Worm (Caenorhabditis elegans): ENCODE data around the gene C34E10.10.

DNA sequence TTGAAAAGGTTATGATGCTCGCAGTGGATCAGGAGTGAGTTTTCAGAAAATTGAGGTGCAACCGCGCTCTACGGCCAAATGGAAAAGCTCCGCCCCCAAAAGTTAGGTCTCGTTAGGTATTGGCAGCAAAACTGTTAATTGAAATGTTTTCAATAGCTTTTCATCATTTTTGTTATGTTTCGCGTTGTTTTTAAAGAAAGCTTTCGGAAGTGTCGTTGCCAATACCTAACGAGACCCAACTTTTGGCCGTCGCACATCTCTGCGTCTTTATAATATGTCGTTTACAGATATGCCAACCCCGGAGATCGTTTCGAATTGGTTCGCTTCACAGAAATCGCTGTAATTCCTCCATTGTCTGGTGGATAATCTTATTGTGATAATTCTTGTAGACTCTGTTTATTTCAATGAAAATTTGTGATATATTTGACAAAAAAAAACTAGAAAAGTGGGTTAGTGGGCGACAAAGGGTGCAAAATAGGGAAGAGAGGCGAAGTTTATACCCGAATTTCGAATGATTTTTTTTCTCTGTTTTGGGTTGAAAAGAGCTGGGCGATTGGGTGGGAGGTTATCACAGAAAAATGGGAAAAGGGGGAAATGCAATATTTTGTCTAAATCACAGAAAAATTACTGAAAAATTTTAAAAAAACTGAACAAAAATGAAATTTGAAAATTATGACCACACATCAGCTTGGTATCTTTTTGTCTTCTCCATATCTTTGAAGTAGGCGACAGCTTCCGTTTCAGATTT is 31.2 kb downstream of the C34E10.10 start:
- TF ChIP-seq mcd-1 (GFP tag; IDR thresholded peaks at IDR 0.05) (peak; percentile 75), snpc-3.4 (tag; optimal IDR thresholded peaks at IDR 0.05) (no peak), lin-40 (tag; optimal IDR thresholded peaks at IDR 0.05) (peak; percentile 50), hrde-1 (tag; optimal IDR thresholded peaks at IDR 0.05; ENCODE audit: borderline replicate concordance) (no peak), F57A8.1 (GFP tag; optimal IDR thresholded peaks at IDR 0.05) (no peak), ceh-58 (GFP tag; IDR thresholded peaks at IDR 0.05) (no peak), F23B12.7 (tag; optimal IDR thresholded peaks at IDR 0.05; ENCODE audit: insufficient read depth) (peak; percentile 18), B0019.2 (GFP tag; conservative IDR thresholded peaks at IDR 0.05) (no peak)
